Worm (Caenorhabditis elegans): ENCODE data around the gene spr-1.

Gene spr-1

DNA sequence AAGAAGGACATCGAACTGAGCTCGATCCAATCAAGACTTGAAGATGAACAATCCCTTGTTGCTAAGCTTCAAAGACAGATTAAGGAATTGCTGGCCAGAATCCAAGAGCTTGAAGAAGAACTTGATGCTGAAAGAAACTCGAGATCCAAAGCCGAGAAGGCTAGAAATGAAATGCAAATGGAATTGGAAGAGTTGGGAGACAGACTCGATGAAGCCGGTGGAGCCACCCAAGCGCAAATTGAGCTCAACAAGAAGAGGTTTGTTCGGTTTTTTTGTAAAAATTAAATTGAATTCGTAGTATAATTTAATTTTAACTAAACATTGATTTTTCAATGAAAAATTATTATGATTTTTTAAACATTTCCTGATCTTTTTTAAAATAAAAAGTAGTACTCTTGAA, 14.6 kb downstream of the spr-1 start:
- no peak for TF ChIP-seq nhr-11 (tag; optimal IDR thresholded peaks at IDR 0.05)
- no peak for TF ChIP-seq lsy-2 (tag; optimal IDR thresholded peaks at IDR 0.05)
- no peak for TF ChIP-seq crh-2 (tag; optimal IDR thresholded peaks at IDR 0.05)
- TF ChIP-seq dmd-4 (tag; optimal IDR thresholded peaks at IDR 0.05): no peak
- TF ChIP-seq gmeb-1 (tag; optimal IDR thresholded peaks at IDR 0.05): no peak
- TF ChIP-seq sma-9 (GFP tag; optimal IDR thresholded peaks at IDR 0.05): no peak
- TF ChIP-seq sma-9 (tag; optimal IDR thresholded peaks at IDR 0.05): no peak
- TF ChIP-seq ztf-1 (GFP tag; conservative IDR thresholded peaks at IDR 0.05): no peak

DNA sequence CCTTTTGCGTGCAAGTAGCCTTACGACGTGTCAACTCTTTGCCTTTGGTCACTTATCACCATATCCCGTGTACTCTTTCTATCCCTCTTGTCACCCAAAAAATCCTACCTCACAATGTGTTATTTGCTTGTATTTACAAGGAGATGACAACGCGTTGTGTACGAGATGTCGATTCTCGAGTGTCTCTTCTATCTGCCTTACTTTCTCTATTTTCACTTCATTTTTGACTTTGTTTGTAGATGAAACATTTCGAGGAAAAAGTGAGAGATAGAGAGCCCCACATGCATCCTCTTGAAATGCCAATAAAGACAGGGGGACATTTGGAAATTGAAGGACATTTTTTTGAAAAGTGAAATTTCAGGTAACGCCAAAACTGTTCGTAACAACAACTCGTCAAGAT, 18.3 kb downstream of the spr-1 start:
- no peak for TF ChIP-seq dmd-4 (tag; optimal IDR thresholded peaks at IDR 0.05)
- TF ChIP-seq ztf-1 (GFP tag; conservative IDR thresholded peaks at IDR 0.05): no peak
- no peak for TF ChIP-seq ceh-16 (tag; optimal IDR thresholded peaks at IDR 0.05)
- TF ChIP-seq F13H6.1 (tag; optimal IDR thresholded peaks at IDR 0.05): peak; percentile 11

DNA sequence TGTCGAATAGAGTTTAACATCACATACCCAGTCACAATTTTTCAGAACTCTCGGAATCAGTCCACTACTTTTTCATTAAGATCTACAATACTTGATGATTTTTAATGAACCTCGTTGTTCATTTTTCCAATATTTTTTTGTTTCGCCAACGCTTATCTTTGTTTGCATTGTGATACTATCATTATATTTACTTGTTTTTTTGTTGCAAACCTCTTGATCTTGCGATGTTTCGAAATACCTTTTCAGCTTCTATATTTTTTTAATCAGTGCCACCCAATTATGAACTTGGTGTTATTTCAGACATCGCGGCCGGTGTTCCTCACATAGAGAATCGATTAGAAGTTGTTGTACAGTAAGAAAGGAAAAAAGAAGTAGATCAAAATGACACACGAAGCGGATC, 20.5 kb downstream of the spr-1 start, which contains the start of gene myo-5:
Gene myo-5 (plus strand): TSS at position 301 of the 400 bp plus-strand sequence.
- no peak for TF ChIP-seq crh-2 (tag; optimal IDR thresholded peaks at IDR 0.05)
- TF ChIP-seq ZK546.5 (tag; optimal IDR thresholded peaks at IDR 0.05): no peak
- TF ChIP-seq nhr-6 (tag; optimal IDR thresholded peaks at IDR 0.05): no peak

DNA sequence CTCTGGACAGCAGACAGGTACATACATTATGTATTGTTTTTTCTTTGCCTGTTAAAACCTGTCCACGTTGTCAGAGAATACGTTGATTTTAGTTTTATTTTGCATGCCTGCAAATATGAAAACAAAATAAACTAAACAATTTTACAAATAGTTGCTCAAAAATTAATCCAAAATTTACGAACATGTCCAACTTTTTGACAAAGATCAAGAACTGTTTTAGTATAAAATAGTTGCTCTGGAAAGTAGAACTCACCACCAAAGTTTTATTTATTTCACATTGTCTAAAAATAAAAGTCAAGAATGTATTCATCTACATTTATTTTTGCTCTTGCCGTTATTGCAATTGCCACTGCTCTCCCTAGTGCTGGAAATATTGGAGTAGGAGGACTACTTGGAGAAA, 24.7 kb downstream of the spr-1 start, which contains the start of gene srlf-16:
Gene srlf-16 (plus strand): TSS at position 301 of the 400 bp plus-strand sequence.
- no peak for TF ChIP-seq ztf-4 (tag; optimal IDR thresholded peaks at IDR 0.05)

DNA sequence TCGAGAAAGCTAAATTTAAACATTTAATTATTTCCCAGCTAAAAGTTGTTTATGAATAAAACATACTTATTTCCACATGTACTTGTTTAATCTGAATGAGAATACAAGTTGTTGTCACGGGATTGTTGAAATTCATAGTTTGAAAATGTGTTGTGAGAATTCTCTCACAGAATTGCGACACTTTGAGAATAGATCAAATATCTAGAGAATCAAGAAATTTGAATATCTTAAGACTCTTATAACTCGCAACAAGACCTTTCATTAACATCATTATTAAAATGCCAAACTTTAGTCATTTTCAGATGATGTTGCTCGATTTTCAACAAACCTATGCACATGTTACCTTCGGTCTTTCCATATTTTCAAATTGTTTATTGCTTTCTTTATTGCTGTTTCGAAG, 26.2 kb downstream of the spr-1 start, which contains the start of gene str-90:
Gene str-90 (plus strand): TSS at position 301 of the 400 bp plus-strand sequence.
- no peak for TF ChIP-seq mab-5 (tag; optimal IDR thresholded peaks at IDR 0.05)
- no peak for TF ChIP-seq nhr-21 (tag; optimal IDR thresholded peaks at IDR 0.05)
- no peak for TF ChIP-seq mbf-1 (tag; optimal IDR thresholded peaks at IDR 0.05)
- TF ChIP-seq ceh-82 (tag; optimal IDR thresholded peaks at IDR 0.05): no peak

DNA sequence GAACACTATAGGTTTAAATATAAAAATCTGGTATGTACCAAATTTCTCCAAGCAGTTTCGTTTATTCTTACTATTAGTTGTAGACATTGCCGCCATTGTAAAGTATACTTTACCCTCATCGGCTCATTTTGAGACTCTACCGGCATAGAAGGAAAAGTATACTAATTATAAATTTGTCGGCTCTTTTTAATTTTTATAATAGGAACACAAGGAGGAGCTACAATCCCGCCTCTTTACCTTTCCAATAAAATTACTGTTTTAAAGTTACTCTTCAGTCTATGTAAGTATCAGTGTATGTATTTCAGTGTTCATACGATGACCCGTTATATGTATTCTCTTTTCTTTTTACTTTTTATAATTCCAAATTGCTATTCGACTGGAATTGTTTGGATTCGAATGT, 29.8 kb downstream of the spr-1 start, which contains the start of gene sdz-23:
Gene sdz-23 (plus strand): TSS at position 301 of the 400 bp plus-strand sequence.
- no peak for TF ChIP-seq mdl-1 (tag; optimal IDR thresholded peaks at IDR 0.05)
- TF ChIP-seq mbf-1 (tag; optimal IDR thresholded peaks at IDR 0.05): no peak
- TF ChIP-seq nhr-237 (tag; optimal IDR thresholded peaks at IDR 0.05): no peak
- TF ChIP-seq lin-13 (GFP tag; optimal IDR thresholded peaks at IDR 0.05): no peak
- no peak for TF ChIP-seq zag-1 (tag; optimal IDR thresholded peaks at IDR 0.05)

DNA sequence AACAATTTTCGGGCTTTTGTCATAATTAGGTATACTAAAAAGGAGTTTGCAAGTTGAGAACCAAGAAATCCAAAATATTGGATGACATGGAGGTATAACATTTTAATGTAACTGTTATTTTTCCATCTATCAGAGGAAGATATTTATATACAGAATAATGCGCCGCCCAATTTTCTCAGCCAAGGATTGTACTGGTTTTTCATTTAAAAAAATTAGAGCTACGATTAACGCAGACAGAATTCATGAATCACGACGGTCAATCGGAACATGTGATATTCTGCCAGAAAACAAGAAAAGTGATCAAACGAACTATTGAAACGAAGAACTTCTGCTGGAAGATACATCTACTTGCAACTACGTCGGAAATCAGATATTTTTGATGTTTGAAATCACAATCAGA, 30.9 kb downstream of the spr-1 start, which contains the start of gene str-145:
Gene str-145 (minus strand): TSS at position 101 of the 400 bp plus-strand sequence.
- TF ChIP-seq nhr-11 (tag; optimal IDR thresholded peaks at IDR 0.05) (no peak), sem-4 (tag; optimal IDR thresholded peaks at IDR 0.05) (no peak), snpc-4 (tag; optimal IDR thresholded peaks at IDR 0.05) (no peak), zag-1 (tag; optimal IDR thresholded peaks at IDR 0.05) (no peak), ceh-82 (tag; optimal IDR thresholded peaks at IDR 0.05) (no peak)

DNA sequence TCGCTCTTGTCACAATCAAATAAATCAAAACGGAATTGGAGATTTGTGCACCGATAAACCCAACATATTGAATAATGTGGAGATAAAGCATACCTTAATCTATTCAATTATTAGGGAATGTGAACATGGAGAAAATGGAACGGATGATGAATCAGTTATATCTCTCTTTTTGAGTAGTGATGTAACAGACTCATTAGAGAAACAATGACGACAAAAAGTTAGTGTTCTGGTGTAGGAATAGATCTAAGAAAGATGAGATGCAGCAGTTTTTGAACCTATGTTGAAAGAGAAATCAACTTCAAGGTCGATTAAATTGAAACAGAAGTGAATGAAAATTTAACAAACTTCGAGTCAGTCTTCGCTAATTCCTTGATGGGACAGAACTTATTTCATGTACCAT, 33.8 kb downstream of the spr-1 start, which contains the start of gene str-146:
Gene str-146 (minus strand): TSS at position 101 of the 400 bp plus-strand sequence.
- TF ChIP-seq mbf-1 (tag; optimal IDR thresholded peaks at IDR 0.05) (no peak), ceh-16 (tag; optimal IDR thresholded peaks at IDR 0.05) (no peak), dmd-4 (tag; optimal IDR thresholded peaks at IDR 0.05) (no peak), ama-1 (optimal IDR thresholded peaks at IDR 0.05) (no peak), alr-1 (tag; optimal IDR thresholded peaks at IDR 0.05) (no peak), peb-1 (tag; optimal IDR thresholded peaks at IDR 0.05) (no peak), nhr-77 (tag; optimal IDR thresholded peaks at IDR 0.05) (no peak), ztf-1 (GFP tag; conservative IDR thresholded peaks at IDR 0.05) (no peak), snpc-4 (tag; optimal IDR thresholded peaks at IDR 0.05) (no peak), lsy-2 (tag; optimal IDR thresholded peaks at IDR 0.05) (no peak), unc-55 (GFP tag; optimal IDR thresholded peaks at IDR 0.05) (no peak), nhr-12 (tag; optimal IDR thresholded peaks at IDR 0.05) (no peak), zag-1 (tag; optimal IDR thresholded peaks at IDR 0.05) (no peak), aly-2 (tag; optimal IDR thresholded peaks at IDR 0.05) (no peak), nhr-11 (tag; optimal IDR thresholded peaks at IDR 0.05) (no peak)

All from whole organism, L2 larva.